Worm (Caenorhabditis elegans) whole organism, L1 larva: Measurements from ENCODE around the gene F59A1.6.

Experiments
- fkh-10 ChIP-seq: sonication (generic microtip); optimal IDR thresholded peaks from 2 replicates; lab custom pipeline; 2017; ENCODE audit warnings: missing biosample characterization, missing genetic modification reagents, missing genetic modification characterization
- fkh-8 ChIP-seq: sonication (generic microtip); optimal IDR thresholded peaks from 2 replicates; lab custom pipeline; 2016; ENCODE audit warnings: mild to moderate bottlenecking, missing genetic modification characterization, missing compliant biosample characterization
- lsy-2 ChIP-seq, 2 experiments: fragments of 150-350 bp; optimal IDR thresholded peaks; 2 replicates each; lab custom pipeline; 2014; ENCODE audit warnings: missing biosample characterization in 2 of 2, missing genetic modification characterization in 2 of 2
- nhr-28 ChIP-seq: fragments of 150-350 bp; optimal IDR thresholded peaks from 2 replicates; lab custom pipeline; 2014; ENCODE audit warnings: missing biosample characterization, missing genetic modification characterization
- rnt-1 ChIP-seq: sonication (generic microtip); optimal IDR thresholded peaks from 2 replicates; lab custom pipeline; 2016; ENCODE audit warnings: mild to moderate bottlenecking, missing genetic modification characterization, moderate library complexity, missing compliant biosample characterization

Gene F59A1.6

DNA sequence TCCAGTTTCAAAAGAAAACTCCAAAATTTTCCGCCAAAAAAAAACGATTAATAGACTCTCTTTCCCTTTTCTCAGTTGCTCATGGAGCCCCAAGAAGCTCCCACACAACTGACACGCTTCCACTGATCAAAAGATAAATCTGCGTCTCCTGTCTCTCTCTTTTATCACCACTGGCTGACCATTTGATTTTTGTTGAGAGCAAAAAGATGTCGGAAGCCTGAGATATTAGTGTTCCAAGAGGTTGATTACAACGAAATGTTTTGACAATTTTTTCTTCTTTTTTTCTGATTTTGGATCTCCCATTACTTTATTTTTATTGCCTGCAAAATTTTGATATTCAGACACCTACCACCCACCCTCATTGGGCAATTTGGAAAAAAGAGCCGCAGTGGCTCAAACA, 47.6 kb downstream of the F59A1.6 start, which contains the start of gene twk-42:
twk-42 (minus strand) TSS at position 101 of the 400 bp plus-strand sequence.
- TF ChIP-seq nhr-28, result no peak
- no peak for TF ChIP-seq fkh-8
- no peak for TF ChIP-seq fkh-10
- TF ChIP-seq rnt-1 (tag; lab: Kevin White, UChicago), result peak; percentile 29
- TF ChIP-seq lsy-2 (tag; optimal IDR thresholded peaks at IDR 0.05; lab: Kevin White, UChicago), result no peak
- TF ChIP-seq, all 84 proteins: peak for 1
